Worm (Caenorhabditis elegans) whole organism, L4 larva: Measurements from ENCODE around the gene F45G2.9.

Source experiments
- ceh-82 ChIP-seq: sonication (generic microtip); optimal IDR thresholded peaks from 2 replicates; lab custom pipeline; 2017; ENCODE audit warnings: missing biosample characterization, missing genetic modification characterization
- dmd-8 ChIP-seq: fragments of 200-800 bp; sonication (Bioruptor generic); IDR thresholded peaks from 2 replicates; pipeline ENCODE4 v1.3.6; 2022; ENCODE audit warnings: missing genetic modification characterization, missing compliant biosample characterization
- nhr-48 ChIP-seq: sonication (generic microtip); optimal IDR thresholded peaks from 2 replicates; lab custom pipeline; 2016; ENCODE audit warnings: mild to moderate bottlenecking, missing genetic modification characterization, missing compliant biosample characterization

DNA sequence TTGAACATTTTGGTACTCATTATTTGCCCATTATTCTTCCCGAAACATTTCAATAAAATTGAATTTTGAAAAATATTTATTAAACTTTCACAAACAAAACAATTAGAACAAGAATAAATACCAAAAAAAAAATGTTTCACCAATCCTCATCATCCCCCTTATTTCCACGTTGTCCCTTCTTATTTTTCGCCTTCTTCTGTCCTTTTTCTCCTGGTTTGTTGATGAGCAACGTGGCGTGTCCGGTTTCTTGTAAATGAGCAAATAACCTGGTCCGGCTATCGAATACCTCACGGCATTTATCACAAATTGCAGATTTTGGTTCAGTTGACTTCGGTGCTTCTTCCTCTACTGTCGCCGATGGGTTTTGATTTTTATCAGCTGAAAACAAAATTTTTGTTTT, 46.0 kb downstream of the F45G2.9 start:
- TF ChIP-seq ceh-82 (tag; lab: Kevin White, UChicago) (no peak), nhr-48 (no peak), dmd-8 (GFP tag; lab: Robert Waterston, UW) (no peak)
